Fruit fly (Drosophila melanogaster): Measurements from ENCODE around the gene CG33281.

The CG33281 gene

dm6 chr2L:3307189-3307588, 16.8 kb upstream of the CG33281 start:
- no peak for TF ChIP-seq CG3919 (GFP tag; optimal IDR thresholded peaks at IDR 0.05)
- TF ChIP-seq vri (GFP tag; optimal IDR thresholded peaks at IDR 0.05): peak; percentile 51
- no peak for TF ChIP-seq net (GFP tag; optimal IDR thresholded peaks at IDR 0.05)
- no peak for TF ChIP-seq CG6808 (GFP tag; optimal IDR thresholded peaks at IDR 0.05)

DNA sequence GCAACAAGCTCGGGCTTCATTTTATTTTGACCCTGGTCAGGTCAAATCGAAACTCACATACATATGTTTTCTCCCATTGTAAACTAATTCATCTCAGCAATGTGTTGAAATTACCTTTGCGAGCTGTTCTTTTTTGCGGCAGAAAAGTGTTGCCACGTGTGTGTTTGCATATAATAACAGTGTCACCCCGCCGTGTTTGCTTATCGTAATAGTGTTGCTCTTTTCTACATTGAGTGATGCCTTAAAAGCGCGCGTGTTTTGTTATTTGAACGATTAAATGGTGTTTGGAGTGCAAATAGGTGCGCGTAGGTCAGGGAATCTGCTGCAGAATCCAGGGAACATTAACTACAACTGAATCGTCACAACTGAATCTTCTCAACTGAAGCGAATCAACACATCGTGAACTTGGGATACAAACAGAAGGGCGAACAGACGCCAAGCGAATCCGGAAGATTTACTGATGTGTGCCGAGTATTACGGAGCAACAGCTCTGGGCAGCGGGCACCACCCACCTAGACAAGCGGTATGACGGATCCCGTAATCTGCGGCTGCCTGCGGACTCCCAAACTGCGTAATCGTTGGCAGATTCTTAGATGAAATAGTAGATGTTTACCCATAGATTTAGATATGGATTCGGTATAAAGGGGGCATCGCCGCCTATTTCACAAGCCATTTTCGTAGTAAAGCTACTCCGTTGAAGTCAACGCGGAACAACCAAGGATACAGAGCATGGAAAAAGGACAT, 15.3 kb upstream of the CG33281 start, which contains the start of gene CG15406:
Gene CG15406, plus strand, starts transcription at position 694 of the 744 bp plus-strand sequence.
- TF ChIP-seq dsx (GFP tag; optimal IDR thresholded peaks at IDR 0.05; ENCODE audit: poor library complexity, severe bottlenecking) (no peak), ss (GFP tag; optimal IDR thresholded peaks at IDR 0.05) (no peak), esn (GFP tag; optimal IDR thresholded peaks at IDR 0.05) (no peak), CG7368 (GFP tag; optimal IDR thresholded peaks at IDR 0.05) (no peak), CG31627 (GFP tag; optimal IDR thresholded peaks at IDR 0.05) (no peak), CG10631 (GFP tag; optimal IDR thresholded peaks at IDR 0.05) (no peak), Eip75B (GFP tag; optimal IDR thresholded peaks at IDR 0.05) (no peak), fd85E (GFP tag; optimal IDR thresholded peaks at IDR 0.05) (no peak), CG11762 (GFP tag; optimal IDR thresholded peaks at IDR 0.05; ENCODE audit: insufficient read depth) (no peak), CG6276 (GFP tag; optimal IDR thresholded peaks at IDR 0.05) (no peak), CG4318 (GFP tag; optimal IDR thresholded peaks at IDR 0.05) (no peak)

DNA sequence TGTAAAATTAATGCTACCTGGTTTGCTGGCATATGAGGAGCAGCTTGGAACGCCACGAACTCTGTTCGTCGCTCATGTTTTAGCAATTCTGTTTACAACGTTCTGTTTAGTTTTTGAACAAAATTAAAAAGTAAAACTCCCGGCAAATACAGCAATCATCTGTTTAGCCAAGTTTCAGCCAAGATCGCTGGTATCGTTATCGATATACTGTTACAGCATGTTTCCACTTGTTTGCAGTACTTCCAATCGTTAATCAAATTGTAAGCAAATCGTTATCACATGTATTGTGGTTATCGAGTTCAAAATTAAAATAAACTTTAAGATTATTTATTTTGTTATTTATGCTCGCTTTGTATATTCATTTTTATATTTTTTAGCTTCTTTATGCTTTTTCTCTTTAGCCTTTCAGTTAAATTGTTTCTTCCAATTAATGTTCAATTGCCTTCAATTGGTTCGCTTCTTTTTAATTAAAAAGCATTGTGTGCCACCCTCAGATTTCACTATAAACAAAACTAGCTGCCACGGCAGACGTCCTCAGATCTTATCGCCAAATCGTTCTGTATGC, 4.2 kb upstream of the CG33281 start, which contains the start of the genes Fign and CG8837:
Gene Fign, minus strand, starts transcription at position 142 of the 565 bp plus-strand sequence.
Gene CG8837, plus strand, starts transcription at position 515 of the 565 bp plus-strand sequence.
- TF ChIP-seq Eip93F (GFP tag; optimal IDR thresholded peaks at IDR 0.05) (no peak), Blimp-1 (GFP tag; optimal IDR thresholded peaks at IDR 0.05) (peak; percentile 87)

DNA sequence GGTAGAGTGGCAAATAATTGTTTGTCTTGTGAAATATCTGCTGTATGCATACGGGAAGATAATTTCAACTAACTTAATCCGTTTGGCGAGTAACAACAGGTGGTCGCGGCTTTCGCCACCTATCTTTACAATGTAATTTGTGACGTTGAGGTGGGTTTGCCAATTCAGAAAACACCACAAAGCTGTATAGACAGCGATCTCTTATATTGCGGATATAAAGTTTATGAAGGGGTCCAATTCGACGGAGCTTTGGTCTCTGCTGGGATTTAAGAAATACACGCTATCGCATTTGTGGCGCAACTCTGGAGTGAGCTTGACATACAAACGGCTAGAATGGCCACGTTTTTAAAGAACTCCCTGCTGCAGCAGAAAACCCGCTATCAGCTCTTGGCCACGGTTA, 3.6 kb downstream of the CG33281 start, which contains the start of gene CG33282:
Gene CG33282, plus strand, starts transcription at position 301 of the 400 bp plus-strand sequence.
- TF ChIP-seq svp (GFP tag) (peak; percentile 9), Blimp-1 (GFP tag; optimal IDR thresholded peaks at IDR 0.05) (no peak), dsx (GFP tag; optimal IDR thresholded peaks at IDR 0.05; ENCODE audit: poor library complexity, severe bottlenecking) (no peak), eg (GFP tag; IDR thresholded peaks at IDR 0.05) (no peak), CG8319 (GFP tag; optimal IDR thresholded peaks at IDR 0.05) (no peak), CG34406 (GFP tag; optimal IDR thresholded peaks at IDR 0.05) (no peak), Eip93F (GFP tag; optimal IDR thresholded peaks at IDR 0.05) (no peak)

DNA sequence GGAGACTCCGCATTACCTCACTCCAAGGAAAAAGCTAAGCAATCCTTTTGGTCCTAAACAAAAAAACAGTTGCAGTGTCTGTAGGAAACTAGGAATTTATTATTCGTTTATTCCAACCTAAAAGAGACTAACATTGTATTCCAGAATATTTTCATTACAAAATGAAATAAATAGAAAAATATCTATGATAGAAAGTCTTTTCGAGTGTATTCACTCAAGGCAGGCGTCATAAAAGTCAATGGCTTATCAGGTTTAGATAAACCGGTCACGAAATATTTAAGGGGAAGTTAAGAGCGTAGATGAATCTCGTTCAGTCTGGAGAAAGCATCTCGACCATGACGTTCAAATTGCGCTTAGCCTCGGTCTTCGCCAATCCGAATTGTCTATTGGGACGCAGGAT, 6.6 kb downstream of the CG33281 start, which contains the start of gene CG3285:
Gene CG3285, plus strand, starts transcription at position 301 of the 400 bp plus-strand sequence.
- TF ChIP-seq topi (GFP tag; optimal IDR thresholded peaks at IDR 0.05) (no peak), eg (GFP tag; IDR thresholded peaks at IDR 0.05) (0 out of 3 replicates have a peak, but pooled peaks have one; percentile 30)

DNA sequence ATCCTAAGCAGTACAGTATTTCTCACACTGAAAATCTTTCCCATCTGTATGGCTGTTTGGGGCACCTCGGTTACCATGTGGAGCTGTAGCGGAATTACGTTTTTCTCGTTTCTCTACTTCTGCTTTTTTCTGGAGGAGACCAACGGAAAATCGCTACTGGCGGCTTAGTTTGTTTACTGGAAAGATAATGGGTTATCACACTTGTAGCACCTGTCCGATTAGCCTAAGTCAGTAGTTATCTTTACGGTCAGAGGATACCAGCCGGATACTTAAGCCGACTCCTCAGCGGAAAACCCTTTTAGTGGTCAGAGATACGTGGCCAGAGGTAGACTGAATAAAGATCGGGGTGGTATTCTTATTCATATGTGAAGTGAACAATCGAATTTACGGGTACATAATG, 8.5 kb downstream of the CG33281 start, which contains the start of gene CG15408:
Gene CG15408, plus strand, starts transcription at position 301 of the 400 bp plus-strand sequence.
- no peak for TF ChIP-seq CG6163 (GFP tag; IDR thresholded peaks at IDR 0.05)
- no peak for TF ChIP-seq Ets21C (GFP tag; optimal IDR thresholded peaks at IDR 0.05)
- no peak for TF ChIP-seq Met (GFP tag; optimal IDR thresholded peaks at IDR 0.05)
- TF ChIP-seq CG32006 (GFP tag; optimal IDR thresholded peaks at IDR 0.05): no peak
- no peak for TF ChIP-seq fd59A (GFP tag; optimal IDR thresholded peaks at IDR 0.05)
- no peak for TF ChIP-seq CG11294 (GFP tag; IDR thresholded peaks at IDR 0.05)
- TF ChIP-seq spab (GFP tag; optimal IDR thresholded peaks at IDR 0.05): no peak
- no peak for TF ChIP-seq topi (GFP tag; optimal IDR thresholded peaks at IDR 0.05)
- TF ChIP-seq vri (GFP tag; optimal IDR thresholded peaks at IDR 0.05): no peak
- no peak for TF ChIP-seq Smox (GFP tag; optimal IDR thresholded peaks at IDR 0.05)
- no peak for TF ChIP-seq Hr38 (GFP tag; optimal IDR thresholded peaks at IDR 0.05)
- no peak for TF ChIP-seq Gug (GFP tag; IDR thresholded peaks at IDR 0.05)
- no peak for TF ChIP-seq Lpt (GFP tag; optimal IDR thresholded peaks at IDR 0.05)
- TF ChIP-seq Hr4 (GFP tag; optimal IDR thresholded peaks at IDR 0.05): no peak
- no peak for TF ChIP-seq lz (GFP tag; optimal IDR thresholded peaks at IDR 0.05)
